Fruit fly (Drosophila melanogaster) whole organism, embryonic: ENCODE results near the gene Rich.

ENCODE experiments used
- Asciz ChIP-seq: fragments of 200-800 bp; sonication (Bioruptor generic); optimal IDR thresholded peaks from 2 replicates; lab custom pipeline; 2017; ENCODE audit warnings: missing biosample characterization, mild to moderate bottlenecking, missing genetic modification characterization, missing genetic modification reagents
- Blimp-1 ChIP-seq: fragments of 200-800 bp; sonication (Bioruptor generic); optimal IDR thresholded peaks from 3 replicates; lab custom pipeline; 2018; ENCODE audit warnings: missing biosample characterization, missing genetic modification characterization, mild to moderate bottlenecking, moderate library complexity, missing genetic modification reagents
- C15 ChIP-seq: fragments of 200-800 bp; sonication (Bioruptor generic); IDR thresholded peaks from 3 replicates; pipeline ENCODE4 v1.3.6; 2022; ENCODE audit warnings: missing biosample characterization, missing genetic modification characterization
- CG10543 ChIP-seq: fragments of 200-800 bp; sonication (Bioruptor generic); optimal IDR thresholded peaks from 3 replicates; lab custom pipeline; 2017; ENCODE audit warnings: missing biosample characterization, mild to moderate bottlenecking, missing genetic modification characterization, moderate library complexity
- CG11247 ChIP-seq: fragments of 200-800 bp; sonication (Bioruptor generic); IDR thresholded peaks from 2 replicates; pipeline ENCODE4 v1.3.6; 2022; ENCODE audit warnings: missing biosample characterization, missing genetic modification characterization
- CG11456 ChIP-seq: fragments of 200-800 bp; sonication (Bioruptor generic); IDR thresholded peaks from 3 replicates; pipeline ENCODE4 v1.3.6; 2022; ENCODE audit warnings: missing biosample characterization, missing genetic modification characterization
- CG12219 ChIP-seq: fragments of 200-800 bp; sonication (Bioruptor generic); optimal IDR thresholded peaks from 3 replicates; lab custom pipeline; 2018; ENCODE audit warnings: missing biosample characterization, mild to moderate bottlenecking, missing genetic modification characterization
- CG15073 ChIP-seq: fragments of 200-800 bp; sonication (Bioruptor generic); optimal IDR thresholded peaks from 2 replicates; lab custom pipeline; 2016; ENCODE audit warnings: missing biosample characterization, missing genetic modification characterization
- CG15269 ChIP-seq: fragments of 200-800 bp; sonication (Bioruptor generic); optimal IDR thresholded peaks from 2 replicates; lab custom pipeline; 2018; ENCODE audit warnings: missing biosample characterization, mild to moderate bottlenecking, missing genetic modification characterization, moderate library complexity
- CG1529 ChIP-seq: fragments of 200-800 bp; sonication (Bioruptor generic); optimal IDR thresholded peaks from 3 replicates; lab custom pipeline; 2018; ENCODE audit warnings: missing biosample characterization, missing genetic modification characterization
- CG32532 ChIP-seq: fragments of 200-800 bp; sonication (Bioruptor generic); IDR thresholded peaks from 2 replicates; pipeline ENCODE4 v1.3.6; 2022; ENCODE audit warnings: missing biosample characterization, missing genetic modification characterization
- CG4282 ChIP-seq: fragments of 200-800 bp; sonication (Bioruptor generic); optimal IDR thresholded peaks from 2 replicates; lab custom pipeline; 2016; ENCODE audit warnings: missing biosample characterization, missing genetic modification characterization
- CG4404 ChIP-seq: fragments of 200-800 bp; sonication (Bioruptor generic); IDR thresholded peaks from 2 replicates; pipeline ENCODE4 v1.3.6; 2022; ENCODE audit warnings: missing biosample characterization, missing genetic modification characterization
- CG4707 ChIP-seq: fragments of 200-800 bp; sonication (Bioruptor generic); optimal IDR thresholded peaks from 2 replicates; lab custom pipeline; 2018; ENCODE audit warnings: missing biosample characterization, mild to moderate bottlenecking, missing genetic modification characterization, moderate library complexity
- CG4730 ChIP-seq: fragments of 200-800 bp; sonication (Bioruptor generic); IDR thresholded peaks from 2 replicates; pipeline ENCODE4 v1.3.6; 2022; ENCODE audit warnings: missing biosample characterization, missing genetic modification characterization
- CG6254 ChIP-seq: fragments of 200-800 bp; sonication (Bioruptor generic); optimal IDR thresholded peaks from 3 replicates; lab custom pipeline; 2017; ENCODE audit warnings: mild to moderate bottlenecking, missing biosample characterization, missing genetic modification reagents, missing genetic modification characterization
- CG6683 ChIP-seq: fragments of 200-800 bp; sonication (Bioruptor generic); optimal IDR thresholded peaks from 2 replicates; lab custom pipeline; 2017; ENCODE audit warnings: missing biosample characterization, mild to moderate bottlenecking, missing genetic modification characterization, missing genetic modification reagents
- CG6689 ChIP-seq: fragments of 200-800 bp; sonication (Bioruptor generic); IDR thresholded peaks from 2 replicates; pipeline ENCODE4 v1.3.6; 2022; ENCODE audit warnings: missing biosample characterization, missing genetic modification characterization
- CG6765 ChIP-seq: fragments of 200-800 bp; sonication (Bioruptor generic); optimal IDR thresholded peaks from 3 replicates; lab custom pipeline; 2017; ENCODE audit warnings: missing biosample characterization, mild to moderate bottlenecking, missing genetic modification characterization
- CG7372 ChIP-seq: fragments of 200-800 bp; sonication (Bioruptor generic); IDR thresholded peaks from 2 replicates; pipeline ENCODE4 v1.3.6; 2022; ENCODE audit warnings: missing biosample characterization, missing genetic modification characterization
- CG8290 ChIP-seq, 3 experiments: fragments of 200-800 bp; sonication (Bioruptor generic); optimal IDR thresholded peaks; 2 replicates each; lab custom pipeline; 2016 to 2019; ENCODE audit warnings: missing biosample characterization in 3 of 3, missing genetic modification characterization in 3 of 3, mild to moderate bottlenecking in 2 of 3, moderate library complexity in 1 of 3
- CG9797 ChIP-seq: fragments of 200-800 bp; sonication (Bioruptor generic); optimal IDR thresholded peaks from 3 replicates; lab custom pipeline; 2018; ENCODE audit warnings: missing biosample characterization, mild to moderate bottlenecking, missing genetic modification characterization
- Dip2 ChIP-seq: fragments of 200-800 bp; sonication (Bioruptor generic); IDR thresholded peaks from 2 replicates; pipeline ENCODE4 v1.3.6; 2022; ENCODE audit warnings: missing biosample characterization, missing genetic modification characterization
- E2f2 ChIP-seq: fragments of 200-800 bp; sonication (Bioruptor generic); IDR thresholded peaks from 2 replicates; pipeline ENCODE4 v1.3.6; 2022; ENCODE audit warnings: missing biosample characterization, missing genetic modification characterization
- Gug ChIP-seq: fragments of 200-800 bp; sonication (Bioruptor generic); IDR thresholded peaks from 4 replicates; pipeline ENCODE4 v1.3.6; 2022; ENCODE audit warnings: missing biosample characterization, missing genetic modification characterization
- MBD-R2 ChIP-seq: fragments of 200-800 bp; sonication (Bioruptor generic); IDR thresholded peaks from 2 replicates; pipeline ENCODE4 v1.3.6; 2022; ENCODE audit warnings: missing biosample characterization, missing genetic modification characterization
- NC2β ChIP-seq: fragments of 200-800 bp; sonication (Bioruptor generic); optimal IDR thresholded peaks from 2 replicates; lab custom pipeline; 2016; ENCODE audit warnings: missing biosample characterization, missing genetic modification characterization
- Optix ChIP-seq: fragments of 200-800 bp; sonication (Bioruptor generic); IDR thresholded peaks from 3 replicates; pipeline ENCODE4 v1.3.6; 2022; ENCODE audit warnings: missing biosample characterization, missing genetic modification characterization
- PHDP ChIP-seq: fragments of 200-800 bp; sonication (Bioruptor generic); optimal IDR thresholded peaks from 3 replicates; lab custom pipeline; 2018; ENCODE audit warnings: missing biosample characterization, mild to moderate bottlenecking, missing genetic modification characterization, moderate library complexity
- Poxn ChIP-seq: fragments of 200-800 bp; sonication (Bioruptor generic); IDR thresholded peaks from 2 replicates; pipeline ENCODE4 v1.3.6; 2022; ENCODE audit warnings: missing biosample characterization, missing genetic modification characterization
- Ravus ChIP-seq: fragments of 200-800 bp; sonication (Bioruptor generic); IDR thresholded peaks from 2 replicates; pipeline ENCODE4 v1.3.6; 2022; ENCODE audit warnings: missing biosample characterization, missing genetic modification characterization
- Side ChIP-seq: fragments of 200-800 bp; sonication (Bioruptor generic); optimal IDR thresholded peaks from 2 replicates; lab custom pipeline; 2016; ENCODE audit warnings: missing biosample characterization, missing genetic modification characterization
- Xrp1 ChIP-seq: fragments of 200-800 bp; sonication (Bioruptor generic); IDR thresholded peaks from 2 replicates; pipeline ENCODE4 v1.3.6; 2022; ENCODE audit warnings: missing biosample characterization, missing genetic modification characterization
- bsh ChIP-seq, 2 experiments: fragments of 200-800 bp; sonication (Bioruptor generic); optimal IDR thresholded peaks; 2 replicates each; lab custom pipeline; 2017 to 2018; ENCODE audit warnings: mild to moderate bottlenecking in 2 of 2, missing biosample characterization in 2 of 2, missing genetic modification characterization in 2 of 2, moderate library complexity in 1 of 2
- btn ChIP-seq: fragments of 200-800 bp; sonication (Bioruptor generic); optimal IDR thresholded peaks from 2 replicates; lab custom pipeline; 2016; ENCODE audit warnings: missing biosample characterization, missing genetic modification characterization
- danr ChIP-seq: fragments of 200-800 bp; sonication (Bioruptor generic); IDR thresholded peaks from 2 replicates; pipeline ENCODE4 v1.3.6; 2022; ENCODE audit warnings: missing biosample characterization, missing genetic modification characterization
- dmrt99B ChIP-seq: fragments of 200-800 bp; sonication (Bioruptor generic); optimal IDR thresholded peaks from 2 replicates; lab custom pipeline; 2018; ENCODE audit warnings: missing biosample characterization, mild to moderate bottlenecking, missing genetic modification characterization, moderate library complexity
- dysf ChIP-seq: fragments of 200-800 bp; sonication (Bioruptor generic); IDR thresholded peaks from 3 replicates; pipeline ENCODE4 v1.3.6; 2022; ENCODE audit warnings: missing biosample characterization, missing genetic modification characterization
- fd102C ChIP-seq: fragments of 200-800 bp; sonication (Bioruptor generic); optimal IDR thresholded peaks from 2 replicates; lab custom pipeline; 2018; ENCODE audit warnings: missing biosample characterization, mild to moderate bottlenecking, missing genetic modification characterization, moderate library complexity
- fd64A ChIP-seq: fragments of 200-800 bp; sonication (Bioruptor generic); optimal IDR thresholded peaks from 3 replicates; lab custom pipeline; 2018; ENCODE audit warnings: missing biosample characterization, mild to moderate bottlenecking, missing genetic modification characterization
- luna ChIP-seq: fragments of 200-800 bp; sonication (Bioruptor generic); optimal IDR thresholded peaks from 2 replicates; lab custom pipeline; 2016; ENCODE audit warnings: missing biosample characterization, missing genetic modification characterization
- nerfin-1 ChIP-seq: fragments of 200-800 bp; sonication (Bioruptor generic); optimal IDR thresholded peaks from 3 replicates; lab custom pipeline; 2019; ENCODE audit warnings: missing biosample characterization, mild to moderate bottlenecking, missing genetic modification characterization, moderate library complexity
- onecut ChIP-seq: fragments of 200-800 bp; sonication (Bioruptor generic); IDR thresholded peaks from 2 replicates; pipeline ENCODE4 v1.3.6; 2022; ENCODE audit warnings: missing biosample characterization, missing genetic modification characterization
- pros ChIP-seq: fragments of 200-800 bp; sonication (Bioruptor generic); optimal IDR thresholded peaks from 3 replicates; lab custom pipeline; 2019; ENCODE audit warnings: missing biosample characterization, mild to moderate bottlenecking, missing genetic modification characterization, moderate library complexity
- pum ChIP-seq: fragments of 200-800 bp; sonication (Bioruptor generic); optimal IDR thresholded peaks from 2 replicates; lab custom pipeline; 2016; ENCODE audit warnings: missing biosample characterization, missing genetic modification characterization
- run ChIP-seq: fragments of 200-800 bp; sonication (Bioruptor generic); optimal IDR thresholded peaks from 3 replicates; lab custom pipeline; 2018; ENCODE audit warnings: missing biosample characterization, mild to moderate bottlenecking, missing genetic modification characterization
- sc ChIP-seq, 3 experiments: fragments of >200 bp in 2 of 3; fragments of 200-800 bp in 1 of 3; sonication (Bioruptor generic) in 1 of 3; optimal IDR thresholded peaks; 2 replicates in 2 of 3; 3 replicates in 1 of 3; lab custom pipeline; 2017; ENCODE audit warnings: mild to moderate bottlenecking in 1 of 3, missing biosample characterization in 1 of 3, missing genetic modification characterization in 1 of 3, missing genetic modification reagents in 1 of 3
- sim ChIP-seq: fragments of 200-800 bp; sonication (Bioruptor generic); IDR thresholded peaks from 2 replicates; pipeline ENCODE4 v1.3.6; 2022; ENCODE audit warnings: missing biosample characterization, missing genetic modification characterization
- stc ChIP-seq: fragments of 200-800 bp; sonication (Bioruptor generic); IDR thresholded peaks from 2 replicates; pipeline ENCODE4 v1.3.6; 2022; ENCODE audit warnings: missing biosample characterization, missing genetic modification characterization
- zf30C ChIP-seq: fragments of 200-800 bp; sonication (Bioruptor generic); optimal IDR thresholded peaks from 3 replicates; lab custom pipeline; 2018; ENCODE audit warnings: missing biosample characterization, mild to moderate bottlenecking, missing genetic modification characterization

The Rich gene

dm6 chr3L:22276614-22277013, 13.9 kb upstream of the Rich start (continued):
- TF ChIP-seq stc (GFP tag; lab: Robert Waterston, UW), result peak; percentile 57; the same call in 1 of the 2 replicates
- TF ChIP-seq CG12219, result peak; percentile 20
- TF ChIP-seq CG4730, result no peak
- no peak for TF ChIP-seq pum (GFP tag; lab: Kevin White, UChicago)
- peak; percentile 23; the same call in 1 of the 2 replicates for TF ChIP-seq danr (GFP tag; lab: Robert Waterston, UW)
- no peak for TF ChIP-seq sim (GFP tag; lab: Robert Waterston, UW)
- no peak for TF ChIP-seq Asciz (GFP tag; lab: Kevin White, UChicago)
- TF ChIP-seq luna (GFP tag; lab: Kevin White, UChicago), result no peak
- peak; percentile 28; the same call in 1 of the 2 replicates for TF ChIP-seq CG11247 (GFP tag; lab: Robert Waterston, UW)
- no peak for TF ChIP-seq NC2β (GFP tag; lab: Kevin White, UChicago)
- peak; percentile 25; the same call in 2 of the 3 replicates for TF ChIP-seq Optix (GFP tag; lab: Robert Waterston, UW)
- no peak; the same call in 1 of the 2 replicates for TF ChIP-seq onecut (GFP tag; lab: Robert Waterston, UW)
- TF ChIP-seq C15 (GFP tag; lab: Robert Waterston, UW), result no peak
- 0 out of 3 replicates have a peak, but pooled peaks have one; percentile 10 for TF ChIP-seq CG11456 (GFP tag; lab: Robert Waterston, UW)
- no peak for TF ChIP-seq zf30C (GFP tag; lab: Kevin White, UChicago)
- no peak for TF ChIP-seq CG6254 (GFP tag; lab: Kevin White, UChicago)
- TF ChIP-seq CG1529 (GFP tag; lab: Kevin White, UChicago), result no peak
- no peak for TF ChIP-seq CG6765 (GFP tag; lab: Kevin White, UChicago)
- no peak for TF ChIP-seq Blimp-1 (GFP tag; lab: Kevin White, UChicago)
- no peak for TF ChIP-seq CG4404 (GFP tag; lab: Robert Waterston, UW)
- peak; percentile 39 for TF ChIP-seq dmrt99B (tag; lab: Kevin White, UChicago)
- TF ChIP-seq CG7372 (GFP tag; lab: Robert Waterston, UW), result peak; percentile 17; the same call in 1 of the 2 replicates
- no peak for TF ChIP-seq btn (GFP tag; lab: Kevin White, UChicago)
- TF ChIP-seq CG9797 (GFP tag; lab: Kevin White, UChicago), result no peak
- TF ChIP-seq Xrp1 (GFP tag; lab: Robert Waterston, UW), result no peak
- no peak for TF ChIP-seq CG8290 (GFP tag; optimal IDR thresholded peaks at IDR 0.05; lab: Kevin White, UChicago)
- TF ChIP-seq CG8290 (tag; optimal IDR thresholded peaks at IDR 0.05; lab: Kevin White, UChicago), result peak in 1 of 2 experiments; percentile 83
- no peak for TF ChIP-seq Side (GFP tag; lab: Kevin White, UChicago)
- TF ChIP-seq Poxn (GFP tag; lab: Robert Waterston, UW), result 0 out of 2 replicates have a peak, but pooled peaks have one; percentile 13
- TF ChIP-seq fd102C (GFP tag; lab: Kevin White, UChicago), result no peak
- TF ChIP-seq Dip2 (GFP tag; lab: Robert Waterston, UW), result no peak
- no peak for TF ChIP-seq fd64A
- TF ChIP-seq run (tag; lab: Kevin White, UChicago), result no peak
- TF ChIP-seq E2f2 (GFP tag; lab: Robert Waterston, UW), result no peak
- peak; percentile 37; the same call in 1 of the 2 replicates for TF ChIP-seq CG6689 (GFP tag; lab: Robert Waterston, UW)
- TF ChIP-seq CG4282, result no peak
- TF ChIP-seq CG6683, result no peak
- no peak for TF ChIP-seq nerfin-1 (tag; lab: Kevin White, UChicago)
- peak; percentile 61 for TF ChIP-seq pros (GFP tag; lab: Kevin White, UChicago)
- TF ChIP-seq CG10543 (GFP tag; lab: Kevin White, UChicago), result no peak
- peak; percentile 74 for TF ChIP-seq CG32532 (GFP tag; lab: Robert Waterston, UW)
- no peak for TF ChIP-seq Ravus (GFP tag; lab: Robert Waterston, UW)
- TF ChIP-seq bsh (GFP tag; optimal IDR thresholded peaks at IDR 0.05; lab: Kevin White, UChicago), result no peak
- 0 out of 2 replicates have a peak, but pooled peaks have one; percentile 25 for TF ChIP-seq MBD-R2
- TF ChIP-seq dysf, result peak; percentile 73
- TF ChIP-seq Gug (GFP tag; lab: Robert Waterston, UW), result peak; percentile 6; the same call in 1 of the 4 replicates
- peak; percentile 65 for TF ChIP-seq CG15269 (tag; lab: Kevin White, UChicago)
- TF ChIP-seq PHDP (tag; lab: Kevin White, UChicago), result peak; percentile 62
- no peak for TF ChIP-seq CG15073 (GFP tag; lab: Kevin White, UChicago)
- TF ChIP-seq CG4707 (GFP tag; lab: Kevin White, UChicago), result no peak
- TF ChIP-seq sc (optimal IDR thresholded peaks at IDR 0.05; lab: Kevin White, UChicago), result no peak
- TF ChIP-seq sc (GFP tag; optimal IDR thresholded peaks at IDR 0.05; lab: Kevin White, UChicago), result no peak
